Worm (Caenorhabditis elegans) whole organism, young adult: ENCODE data around the gene Y50D4C.5.
A peak's percentile ranks its signal among the peaks of the same experiment; 100 is the strongest.

Experiments
- B0261.1 ChIP-seq: sonication (generic microtip); optimal IDR thresholded peaks from 2 replicates; lab custom pipeline; 2016; ENCODE audit warnings: mild to moderate bottlenecking, missing genetic modification characterization, moderate library complexity, missing compliant biosample characterization
- C17E4.6 ChIP-seq: fragments of 200-800 bp; sonication (Bioruptor generic); IDR thresholded peaks from 2 replicates; pipeline ENCODE4 v1.3.6; 2022; ENCODE audit warnings: missing genetic modification reagents, missing genetic modification characterization, missing compliant biosample characterization
- D2030.7 ChIP-seq: fragments of 200-800 bp; sonication (Bioruptor generic); IDR thresholded peaks from 2 replicates; pipeline ENCODE4 v1.3.6; 2022; ENCODE audit warnings: missing genetic modification reagents, missing genetic modification characterization, missing compliant biosample characterization
- F23B12.7 ChIP-seq: sonication (generic microtip); optimal IDR thresholded peaks from 2 replicates; lab custom pipeline; 2017; ENCODE audit warnings: missing genetic modification characterization, mild to moderate bottlenecking, missing compliant biosample characterization, antibody characterized with exemption, moderate library complexity; ENCODE audit not compliant: insufficient read depth
- F33H1.4 ChIP-seq: fragments of 200-800 bp; sonication (Bioruptor generic); IDR thresholded peaks from 2 replicates; pipeline ENCODE4 v1.3.6; 2022; ENCODE audit warnings: missing genetic modification reagents, missing genetic modification characterization, missing compliant biosample characterization
- F57A8.1 ChIP-seq: fragments of 200-800 bp; sonication (Bioruptor generic); optimal IDR thresholded peaks from 2 replicates; lab custom pipeline; 2018; ENCODE audit warnings: mild to moderate bottlenecking, missing genetic modification characterization, moderate library complexity, missing compliant biosample characterization
- T07F8.4 ChIP-seq: sonication (generic microtip); optimal IDR thresholded peaks from 2 replicates; lab custom pipeline; 2016; ENCODE audit warnings: mild to moderate bottlenecking, missing genetic modification characterization, moderate library complexity, missing compliant biosample characterization
- T26A5.8 ChIP-seq: sonication (generic microtip); optimal IDR thresholded peaks from 2 replicates; lab custom pipeline; 2016; ENCODE audit warnings: missing genetic modification characterization, missing compliant biosample characterization
- Y53G8AR.9 ChIP-seq: fragments of 200-800 bp; sonication (Bioruptor generic); conservative IDR thresholded peaks from 2 replicates; pipeline ENCODE4 v1.3.6; 2022; ENCODE audit warnings: missing genetic modification reagents, missing genetic modification characterization, missing compliant biosample characterization
- Y56A3A.18 ChIP-seq: fragments of 200-800 bp; sonication (Bioruptor generic); IDR thresholded peaks from 2 replicates; pipeline ENCODE4 v1.3.6; 2022; ENCODE audit warnings: missing genetic modification reagents, missing genetic modification characterization, missing compliant biosample characterization
- Y79H2A.3 ChIP-seq: fragments of 200-800 bp; sonication (Bioruptor generic); conservative IDR thresholded peaks from 2 replicates; pipeline ENCODE4 v1.3.6; 2022; ENCODE audit warnings: missing genetic modification reagents, missing genetic modification characterization, missing compliant biosample characterization
- ZK185.1 ChIP-seq: sonication (generic microtip); optimal IDR thresholded peaks from 2 replicates; lab custom pipeline; 2016; ENCODE audit warnings: mild to moderate bottlenecking, missing genetic modification characterization, missing compliant biosample characterization; ENCODE audit not compliant: poor library complexity, severe bottlenecking
- atf-7 ChIP-seq: sonication (generic microtip); optimal IDR thresholded peaks from 2 replicates; lab custom pipeline; 2017; ENCODE audit warnings: mild to moderate bottlenecking, missing genetic modification characterization, missing compliant biosample characterization
- attf-3 ChIP-seq: fragments of 200-800 bp; sonication (Bioruptor generic); conservative IDR thresholded peaks from 2 replicates; pipeline ENCODE4 v1.3.6; 2022; ENCODE audit warnings: missing genetic modification reagents, missing genetic modification characterization, missing compliant biosample characterization
- ccch-3 ChIP-seq: fragments of 200-800 bp; sonication (Bioruptor generic); optimal IDR thresholded peaks from 2 replicates; lab custom pipeline; 2018; ENCODE audit warnings: mild to moderate bottlenecking, missing genetic modification characterization, missing compliant biosample characterization
- cebp-1 ChIP-seq, 2 experiments: fragments of 200-800 bp in 1 of 2; sonication (Bioruptor generic) in 1 of 2; sonication (generic microtip) in 1 of 2; IDR thresholded peaks in 1 of 2; optimal IDR thresholded peaks in 1 of 2; 2 replicates each; pipeline versions ENCODE4 v1.3.6 to Lab custom; 2017 to 2022; ENCODE audit warnings: missing compliant biosample characterization in 2 of 2, missing genetic modification characterization in 2 of 2, mild to moderate bottlenecking in 1 of 2, missing genetic modification reagents in 1 of 2, moderate library complexity in 1 of 2
- ceh-40 ChIP-seq: fragments of 200-800 bp; sonication (Bioruptor generic); IDR thresholded peaks from 2 replicates; pipeline ENCODE4 v1.3.6; 2022; ENCODE audit warnings: missing genetic modification characterization, missing compliant biosample characterization
- ceh-91 ChIP-seq: fragments of 200-800 bp; sonication (Bioruptor generic); IDR thresholded peaks from 2 replicates; pipeline ENCODE4 v1.3.6; 2022; ENCODE audit warnings: missing genetic modification reagents, missing genetic modification characterization, missing compliant biosample characterization
- dpff-1 ChIP-seq: sonication (generic microtip); optimal IDR thresholded peaks from 2 replicates; lab custom pipeline; 2017; ENCODE audit warnings: mild to moderate bottlenecking, missing genetic modification characterization, missing compliant biosample characterization
- dpl-1 ChIP-seq: fragments of 150-350 bp; optimal IDR thresholded peaks from 2 replicates; lab custom pipeline; 2014; ENCODE audit warnings: missing biosample characterization, missing genetic modification reagents, missing genetic modification characterization
- ets-4 ChIP-seq: fragments of 200-800 bp; sonication (Bioruptor generic); optimal IDR thresholded peaks from 2 replicates; lab custom pipeline; 2018; ENCODE audit warnings: mild to moderate bottlenecking, missing genetic modification characterization, missing compliant biosample characterization
- hlh-12 ChIP-seq: sonication (generic microtip); optimal IDR thresholded peaks from 2 replicates; lab custom pipeline; 2016; ENCODE audit warnings: missing genetic modification characterization, missing compliant biosample characterization
- hlh-26 ChIP-seq: fragments of 200-800 bp; sonication (Bioruptor generic); conservative IDR thresholded peaks from 2 replicates; pipeline ENCODE4 v1.3.6; 2022; ENCODE audit warnings: missing genetic modification reagents, missing genetic modification characterization, missing compliant biosample characterization
- hmg-1.2 ChIP-seq: fragments of 200-800 bp; sonication (Bioruptor generic); IDR thresholded peaks from 2 replicates; pipeline ENCODE4 v1.3.6; 2022; ENCODE audit warnings: missing genetic modification reagents, missing genetic modification characterization, missing compliant biosample characterization
- hmg-20 ChIP-seq: fragments of 200-800 bp; sonication (Bioruptor generic); IDR thresholded peaks from 2 replicates; pipeline ENCODE4 v1.3.6; 2022; ENCODE audit warnings: missing genetic modification reagents, missing genetic modification characterization, missing compliant biosample characterization
- let-526 ChIP-seq: fragments of 200-800 bp; sonication (Bioruptor generic); IDR thresholded peaks from 2 replicates; pipeline ENCODE4 v1.3.6; 2022; ENCODE audit warnings: missing genetic modification reagents, missing genetic modification characterization, missing compliant biosample characterization
- lin-26 ChIP-seq: fragments of 200-800 bp; sonication (Bioruptor generic); IDR thresholded peaks from 2 replicates; pipeline ENCODE4 v1.3.6; 2022; ENCODE audit warnings: missing genetic modification reagents, missing genetic modification characterization, missing compliant biosample characterization
- lin-35 ChIP-seq, 3 experiments: fragments of 150-350 bp in 2 of 3; sonication (generic microtip) in 1 of 3; optimal IDR thresholded peaks; 2 replicates each; lab custom pipeline; 2014 to 2018; ENCODE audit warnings: missing biosample characterization in 3 of 3, missing genetic modification characterization in 3 of 3, missing genetic modification reagents in 3 of 3
- lsl-1 ChIP-seq: fragments of 200-800 bp; sonication (Bioruptor generic); optimal IDR thresholded peaks from 2 replicates; lab custom pipeline; 2018; ENCODE audit warnings: mild to moderate bottlenecking, missing genetic modification characterization, moderate library complexity, missing compliant biosample characterization
- madf-3 ChIP-seq: fragments of 200-800 bp; sonication (Bioruptor generic); IDR thresholded peaks from 2 replicates; pipeline ENCODE4 v1.3.6; 2022; ENCODE audit warnings: missing genetic modification reagents, missing genetic modification characterization, missing compliant biosample characterization
- madf-6 ChIP-seq: fragments of 200-800 bp; sonication (Bioruptor generic); IDR thresholded peaks from 2 replicates; pipeline ENCODE4 v1.3.6; 2022; ENCODE audit warnings: missing genetic modification reagents, missing genetic modification characterization, missing compliant biosample characterization
- madf-8 ChIP-seq: fragments of 200-800 bp; sonication (Bioruptor generic); conservative IDR thresholded peaks from 2 replicates; pipeline ENCODE4 v1.3.6; 2022; ENCODE audit warnings: missing genetic modification reagents, missing genetic modification characterization, missing compliant biosample characterization
- mel-28 ChIP-seq: sonication (generic microtip); optimal IDR thresholded peaks from 2 replicates; lab custom pipeline; 2016; ENCODE audit warnings: borderline replicate concordance, mild to moderate bottlenecking, missing genetic modification characterization, missing compliant biosample characterization
- mxl-1 ChIP-seq: sonication (generic microtip); optimal IDR thresholded peaks from 2 replicates; lab custom pipeline; 2016; ENCODE audit warnings: missing genetic modification characterization, missing compliant biosample characterization
- nfya-2 ChIP-seq: fragments of 200-800 bp; sonication (Bioruptor generic); IDR thresholded peaks from 2 replicates; pipeline ENCODE4 v1.3.6; 2022; ENCODE audit warnings: missing genetic modification reagents, missing genetic modification characterization, missing compliant biosample characterization
- nhr-27 ChIP-seq: fragments of 200-800 bp; sonication (Bioruptor generic); optimal IDR thresholded peaks from 2 replicates; lab custom pipeline; 2018; ENCODE audit warnings: mild to moderate bottlenecking, missing genetic modification characterization, moderate library complexity, missing compliant biosample characterization
- nhr-80 ChIP-seq: sonication (generic microtip); optimal IDR thresholded peaks from 2 replicates; lab custom pipeline; 2016; ENCODE audit warnings: missing genetic modification characterization, missing compliant biosample characterization
- nhr-90 ChIP-seq: sonication (generic microtip); optimal IDR thresholded peaks from 2 replicates; lab custom pipeline; 2016; ENCODE audit warnings: missing genotype, mild to moderate bottlenecking, missing genetic modification characterization, missing compliant biosample characterization
- pbrm-1 ChIP-seq: fragments of 200-800 bp; sonication (Bioruptor generic); IDR thresholded peaks from 2 replicates; pipeline ENCODE4 v1.3.6; 2022; ENCODE audit warnings: missing genetic modification reagents, missing genetic modification characterization, missing compliant biosample characterization
- pha-4 ChIP-seq: fragments of 150-350 bp; sonication (generic microtip); optimal IDR thresholded peaks from 2 replicates; lab custom pipeline; 2014; ENCODE audit warnings: missing biosample characterization, missing genetic modification reagents, missing genetic modification characterization
- repo-1 ChIP-seq: sonication (generic microtip); optimal IDR thresholded peaks from 2 replicates; lab custom pipeline; 2017; ENCODE audit warnings: mild to moderate bottlenecking, missing genetic modification characterization, missing compliant biosample characterization
- rpc-1 ChIP-seq, 2 experiments: fragments of 150-350 bp in 1 of 2; sonication (generic microtip) in 1 of 2; optimal IDR thresholded peaks; 2 replicates each; lab custom pipeline; 2014 to 2018; ENCODE audit warnings: missing biosample characterization in 1 of 2, missing genetic modification characterization in 1 of 2, missing genetic modification reagents in 1 of 2, missing genotype in 1 of 2
- sdz-38 ChIP-seq: sonication (generic microtip); optimal IDR thresholded peaks from 2 replicates; lab custom pipeline; 2016; ENCODE audit warnings: missing genotype, missing genetic modification characterization, missing compliant biosample characterization
- snpc-3.4 ChIP-seq: sonication (generic microtip); optimal IDR thresholded peaks from 2 replicates; lab custom pipeline; 2017; ENCODE audit warnings: missing genetic modification characterization, mild to moderate bottlenecking, missing compliant biosample characterization, antibody characterized with exemption, moderate library complexity, missing genotype, missing genetic modification reagents
- xnd-1 ChIP-seq: sonication (generic microtip); optimal IDR thresholded peaks from 2 replicates; lab custom pipeline; 2016; ENCODE audit warnings: missing genotype, missing genetic modification reagents, missing genetic modification characterization, missing compliant biosample characterization
- zfh-2 ChIP-seq: fragments of 200-800 bp; sonication (Bioruptor generic); conservative IDR thresholded peaks from 2 replicates; pipeline ENCODE4 v1.3.6; 2022; ENCODE audit warnings: missing genetic modification reagents, missing genetic modification characterization, missing compliant biosample characterization
- ztf-25 ChIP-seq: fragments of 200-800 bp; sonication (Bioruptor generic); IDR thresholded peaks from 2 replicates; pipeline ENCODE4 v1.3.6; 2022; ENCODE audit warnings: missing genetic modification reagents, missing genetic modification characterization, missing compliant biosample characterization
- ztf-6 ChIP-seq: fragments of 200-800 bp; sonication (Bioruptor generic); IDR thresholded peaks from 2 replicates; pipeline ENCODE4 v1.3.6; 2022; ENCODE audit warnings: missing genetic modification reagents, missing genetic modification characterization, missing compliant biosample characterization

The Y50D4C.5 gene

DNA sequence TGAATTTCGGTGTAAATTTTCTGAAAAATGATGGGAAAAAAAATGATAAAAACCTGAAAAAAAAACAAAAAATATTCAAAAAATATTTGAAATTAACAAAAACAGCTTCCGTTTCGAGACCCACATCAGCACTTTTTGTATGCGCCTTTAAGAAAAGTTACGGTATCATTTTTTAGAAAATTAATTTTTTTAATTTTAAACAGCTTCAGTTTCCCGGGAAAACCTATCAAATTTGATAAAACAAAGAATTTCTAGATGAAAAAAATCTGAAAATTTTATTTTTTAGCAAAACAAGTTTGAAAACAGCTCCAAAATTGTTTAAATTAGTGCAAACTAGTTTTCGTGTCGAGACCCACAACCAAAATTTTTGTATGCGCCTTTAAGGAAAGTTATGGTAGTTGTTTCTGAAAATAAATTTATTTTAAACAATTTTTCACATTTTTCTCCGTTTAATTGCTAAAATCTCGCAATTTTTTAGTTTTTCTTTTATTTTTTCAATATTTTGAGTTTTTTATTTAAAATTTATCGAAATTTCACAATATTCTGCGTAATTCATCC is 34.5 kb downstream of the Y50D4C.5 start:
- no peak for TF ChIP-seq madf-3 (GFP tag; lab: Robert Waterston, UW)
- TF ChIP-seq mel-28 = no peak
- no peak for TF ChIP-seq hlh-12 (tag; lab: Kevin White, UChicago)
- no peak for TF ChIP-seq attf-3 (GFP tag; lab: Robert Waterston, UW)
- peak; percentile 64 for TF ChIP-seq madf-8 (GFP tag; lab: Robert Waterston, UW)
- no peak for TF ChIP-seq lin-26
- TF ChIP-seq ztf-25 = no peak
- no peak for TF ChIP-seq let-526
- TF ChIP-seq D2030.7 (GFP tag; lab: Robert Waterston, UW) = peak; percentile 70
- TF ChIP-seq T07F8.4 (tag; lab: Kevin White, UChicago) = no peak
- TF ChIP-seq ceh-40 (GFP tag; lab: Robert Waterston, UW) = no peak
- TF ChIP-seq B0261.1 (tag; lab: Kevin White, UChicago) = no peak
- TF ChIP-seq dpff-1 (tag; lab: Kevin White, UChicago) = no peak
- no peak for TF ChIP-seq Y79H2A.3
- peak; percentile 92 for TF ChIP-seq F33H1.4
- TF ChIP-seq hlh-26 (GFP tag; lab: Robert Waterston, UW) = no peak
- no peak for TF ChIP-seq nhr-90
- peak; percentile 96 for TF ChIP-seq xnd-1 (tag; lab: Kevin White, UChicago)
- TF ChIP-seq hmg-20 (GFP tag; lab: Robert Waterston, UW) = no peak
- no peak for TF ChIP-seq mxl-1
- no peak for TF ChIP-seq ztf-6 (GFP tag; lab: Robert Waterston, UW)
- TF ChIP-seq pbrm-1 (GFP tag; lab: Robert Waterston, UW) = no peak
- no peak for TF ChIP-seq lin-35 (GFP tag; optimal IDR thresholded peaks at IDR 0.05; lab: Kevin White, UChicago)
- peak; percentile 2 for TF ChIP-seq dpl-1 (GFP tag; lab: Kevin White, UChicago)
- TF ChIP-seq ccch-3 (GFP tag; lab: Kevin White, UChicago) = no peak
- TF ChIP-seq nhr-27 (tag; lab: Kevin White, UChicago) = no peak
- TF ChIP-seq sdz-38 (tag; lab: Kevin White, UChicago) = no peak
- no peak for TF ChIP-seq atf-7 (tag; lab: Kevin White, UChicago)
- no peak for TF ChIP-seq F57A8.1
- TF ChIP-seq F23B12.7 = no peak
- TF ChIP-seq nhr-80 (tag; lab: Kevin White, UChicago) = no peak
- TF ChIP-seq rpc-1 (optimal IDR thresholded peaks at IDR 0.05; lab: Kevin White, UChicago) = no peak
- TF ChIP-seq rpc-1 (tag; optimal IDR thresholded peaks at IDR 0.05; lab: Kevin White, UChicago) = no peak
- TF ChIP-seq ceh-91 = peak; percentile 45
- peak; percentile 98 for TF ChIP-seq lsl-1 (GFP tag; lab: Kevin White, UChicago)
- TF ChIP-seq Y53G8AR.9 (GFP tag; lab: Robert Waterston, UW) = no peak
- TF ChIP-seq C17E4.6 = no peak
- TF ChIP-seq snpc-3.4 (tag; lab: Kevin White, UChicago) = peak; percentile 5
- no peak for TF ChIP-seq ets-4 (GFP tag; lab: Kevin White, UChicago)
- no peak for TF ChIP-seq repo-1
- TF ChIP-seq zfh-2 = no peak
- TF ChIP-seq Y56A3A.18 (GFP tag; lab: Robert Waterston, UW) = no peak
- no peak for TF ChIP-seq ZK185.1 (tag; lab: Kevin White, UChicago)
- TF ChIP-seq hmg-1.2 (GFP tag; lab: Robert Waterston, UW) = no peak
- TF ChIP-seq T26A5.8 (tag; lab: Kevin White, UChicago) = no peak
- no peak for TF ChIP-seq cebp-1 (GFP tag; IDR thresholded peaks at IDR 0.05; lab: Robert Waterston, UW)
- TF ChIP-seq cebp-1 (tag; optimal IDR thresholded peaks at IDR 0.05; lab: Kevin White, UChicago) = no peak
- peak; percentile 85 for TF ChIP-seq madf-6 (GFP tag; lab: Robert Waterston, UW)
- TF ChIP-seq pha-4 (tag; lab: Kevin White, UChicago) = no peak
- no peak for TF ChIP-seq nfya-2
